Worm (Caenorhabditis elegans) whole organism, L1 larva: ENCODE data around the gene Y110A2AL.10.
"Not testable (repeated sequence)": the region's sequence is repeated elsewhere in the genome, so short reads cannot be mapped to it uniquely, and the experiment has no call there.

ENCODE experiments used
- C04F5.9 ChIP-seq: sonication (generic microtip); optimal IDR thresholded peaks from 2 replicates; lab custom pipeline; 2016; ENCODE audit warnings: missing genetic modification characterization, missing compliant biosample characterization
- C16A3.4 ChIP-seq: fragments of 150-350 bp; optimal IDR thresholded peaks from 2 replicates; lab custom pipeline; 2014; ENCODE audit warnings: missing biosample characterization, missing genetic modification characterization
- F16B12.6 ChIP-seq: fragments of 150-350 bp; optimal IDR thresholded peaks from 2 replicates; lab custom pipeline; 2014; ENCODE audit warnings: missing biosample characterization, missing genetic modification characterization
- aha-1 ChIP-seq: fragments of 150-350 bp; optimal IDR thresholded peaks from 2 replicates; lab custom pipeline; 2014; ENCODE audit warnings: missing biosample characterization, missing genetic modification characterization
- ama-1 ChIP-seq: fragments of 150-350 bp; optimal IDR thresholded peaks from 2 replicates; lab custom pipeline; 2014
- blmp-1 ChIP-seq: fragments of 150-350 bp; optimal IDR thresholded peaks from 2 replicates; lab custom pipeline; 2014; ENCODE audit warnings: missing biosample characterization, missing genetic modification characterization
- ceh-8 ChIP-seq: fragments of 200-800 bp; sonication (Bioruptor generic); optimal IDR thresholded peaks from 2 replicates; lab custom pipeline; 2018; ENCODE audit warnings: mild to moderate bottlenecking, missing genetic modification characterization, moderate library complexity, missing compliant biosample characterization
- ceh-82 ChIP-seq, 3 experiments: fragments of 150-350 bp in 1 of 3; sonication (generic microtip) in 2 of 3; optimal IDR thresholded peaks; 2 replicates each; lab custom pipeline; 2014 to 2017; ENCODE audit warnings: missing biosample characterization in 3 of 3, missing genetic modification characterization in 3 of 3
- ces-1 ChIP-seq: fragments of 150-350 bp; optimal IDR thresholded peaks from 2 replicates; lab custom pipeline; 2014; ENCODE audit warnings: missing biosample characterization, missing genetic modification reagents, missing genetic modification characterization
- dpl-1 ChIP-seq, 3 experiments: fragments of 150-350 bp in 2 of 3; sonication (generic microtip) in 1 of 3; optimal IDR thresholded peaks; 2 replicates each; lab custom pipeline; 2014 to 2017; ENCODE audit warnings: missing biosample characterization in 3 of 3, missing genetic modification characterization in 3 of 3, missing genetic modification reagents in 3 of 3
- dsc-1 ChIP-seq: sonication (generic microtip); optimal IDR thresholded peaks from 2 replicates; lab custom pipeline; 2016; ENCODE audit warnings: mild to moderate bottlenecking, missing genetic modification characterization, missing compliant biosample characterization
- efl-3 ChIP-seq: fragments of 200-800 bp; sonication (Bioruptor generic); optimal IDR thresholded peaks from 2 replicates; lab custom pipeline; 2018; ENCODE audit warnings: mild to moderate bottlenecking, missing genetic modification characterization, missing compliant biosample characterization
- egl-13 ChIP-seq: sonication (generic microtip); optimal IDR thresholded peaks from 2 replicates; lab custom pipeline; 2016; ENCODE audit warnings: missing genotype, missing genetic modification reagents, missing genetic modification characterization, missing compliant biosample characterization
- elt-3 ChIP-seq, 6 experiments: fragments of 150-350 bp in 1 of 6; sonication (generic microtip); optimal IDR thresholded peaks; 2 replicates each; lab custom pipeline; 2017 to 2018; ENCODE audit warnings: missing biosample characterization in 6 of 6, missing genetic modification characterization in 6 of 6, inconsistent platforms in 1 of 6
- ets-5 ChIP-seq: fragments of 200-800 bp; sonication (Bioruptor generic); IDR thresholded peaks from 2 replicates; pipeline ENCODE4 v1.3.6; 2022; ENCODE audit warnings: missing genetic modification characterization, missing compliant biosample characterization
- hlh-17 ChIP-seq: fragments of 200-800 bp; sonication (Bioruptor generic); optimal IDR thresholded peaks from 2 replicates; lab custom pipeline; 2018; ENCODE audit warnings: missing genetic modification characterization, mild to moderate bottlenecking, missing compliant biosample characterization, moderate library complexity, borderline replicate concordance
- hlh-4 ChIP-seq: sonication (generic microtip); optimal IDR thresholded peaks from 2 replicates; lab custom pipeline; 2016; ENCODE audit warnings: mild to moderate bottlenecking, missing genetic modification characterization, missing compliant biosample characterization
- hpl-2 ChIP-seq: fragments of 150-350 bp; optimal IDR thresholded peaks from 2 replicates; lab custom pipeline; 2014; ENCODE audit warnings: missing biosample characterization, missing genetic modification reagents, missing genetic modification characterization
- irx-1 ChIP-seq: sonication (generic microtip); optimal IDR thresholded peaks from 2 replicates; lab custom pipeline; 2016; ENCODE audit warnings: missing genetic modification characterization, missing compliant biosample characterization
- isw-1 ChIP-seq: fragments of 200-800 bp; sonication (Bioruptor generic); IDR thresholded peaks from 2 replicates; pipeline ENCODE4 v1.3.6; 2022; ENCODE audit warnings: missing genetic modification characterization, missing compliant biosample characterization
- jun-1 ChIP-seq: fragments of 150-350 bp; optimal IDR thresholded peaks from 2 replicates; lab custom pipeline; 2014; ENCODE audit warnings: missing biosample characterization, missing genetic modification reagents, missing genetic modification characterization
- lin-13 ChIP-seq: fragments of 150-350 bp; optimal IDR thresholded peaks from 2 replicates; lab custom pipeline; 2014; ENCODE audit warnings: missing biosample characterization, missing genetic modification reagents, missing genetic modification characterization
- lin-15B ChIP-seq: fragments of 150-350 bp; sonication (generic microtip); optimal IDR thresholded peaks from 3 replicates; lab custom pipeline; 2014; ENCODE audit warnings: missing biosample characterization, missing genetic modification characterization
- lin-35 ChIP-seq, 2 experiments: fragments of 150-350 bp; optimal IDR thresholded peaks; 2 replicates each; lab custom pipeline; 2014; ENCODE audit warnings: missing biosample characterization in 2 of 2, missing genetic modification characterization in 2 of 2, missing genetic modification reagents in 2 of 2
- lir-3 ChIP-seq: sonication (generic microtip); optimal IDR thresholded peaks from 2 replicates; lab custom pipeline; 2016; ENCODE audit warnings: mild to moderate bottlenecking, missing genetic modification characterization, moderate library complexity, missing compliant biosample characterization; ENCODE audit not compliant: poor library complexity
- lsy-2 ChIP-seq, 2 experiments: fragments of 150-350 bp; optimal IDR thresholded peaks; 2 replicates each; lab custom pipeline; 2014; ENCODE audit warnings: missing biosample characterization in 2 of 2, missing genetic modification characterization in 2 of 2
- mab-9 ChIP-seq: fragments of 200-800 bp; sonication (Bioruptor generic); IDR thresholded peaks from 2 replicates; pipeline ENCODE4 v1.3.6; 2022; ENCODE audit warnings: missing genetic modification reagents, missing genetic modification characterization, missing compliant biosample characterization
- nhr-12 ChIP-seq: sonication (generic microtip); optimal IDR thresholded peaks from 2 replicates; lab custom pipeline; 2017; ENCODE audit warnings: missing biosample characterization, missing genetic modification characterization
- nhr-19 ChIP-seq: fragments of 200-800 bp; sonication (Bioruptor generic); conservative IDR thresholded peaks from 2 replicates; pipeline ENCODE4 v1.3.6; 2022; ENCODE audit warnings: missing genetic modification characterization, missing compliant biosample characterization
- nhr-237 ChIP-seq: fragments of 150-350 bp; optimal IDR thresholded peaks from 2 replicates; lab custom pipeline; 2014; ENCODE audit warnings: missing biosample characterization, missing genetic modification characterization
- nhr-28 ChIP-seq: fragments of 150-350 bp; optimal IDR thresholded peaks from 2 replicates; lab custom pipeline; 2014; ENCODE audit warnings: missing biosample characterization, missing genetic modification characterization
- nhr-71 ChIP-seq: sonication (generic microtip); optimal IDR thresholded peaks from 2 replicates; lab custom pipeline; 2016; ENCODE audit warnings: mild to moderate bottlenecking, missing genetic modification characterization, moderate library complexity, missing compliant biosample characterization
- nhr-77 ChIP-seq: fragments of 150-350 bp; optimal IDR thresholded peaks from 2 replicates; lab custom pipeline; 2014; ENCODE audit warnings: missing biosample characterization, missing genetic modification characterization
- nhr-84 ChIP-seq: sonication (generic microtip); optimal IDR thresholded peaks from 2 replicates; lab custom pipeline; 2017; ENCODE audit warnings: missing biosample characterization, missing genetic modification characterization
- nhr-85 ChIP-seq: sonication (generic microtip); peaks from one replicate; lab custom pipeline; 2016; ENCODE audit warnings: missing genetic modification characterization, inconsistent platforms, missing compliant biosample characterization
- nhr-90 ChIP-seq: sonication (generic microtip); optimal IDR thresholded peaks from 2 replicates; lab custom pipeline; 2016; ENCODE audit warnings: mild to moderate bottlenecking, missing genetic modification characterization, missing compliant biosample characterization; ENCODE audit not compliant: poor library complexity
- pax-3 ChIP-seq: fragments of 200-800 bp; sonication (Bioruptor generic); optimal IDR thresholded peaks from 2 replicates; lab custom pipeline; 2018; ENCODE audit warnings: mild to moderate bottlenecking, missing genetic modification characterization, moderate library complexity, missing compliant biosample characterization
- pqm-1 ChIP-seq: sonication (generic microtip); optimal IDR thresholded peaks from 3 replicates; lab custom pipeline; 2017; ENCODE audit warnings: missing biosample characterization, missing genetic modification characterization
- rnt-1 ChIP-seq: sonication (generic microtip); optimal IDR thresholded peaks from 2 replicates; lab custom pipeline; 2016; ENCODE audit warnings: mild to moderate bottlenecking, missing genetic modification characterization, moderate library complexity, missing compliant biosample characterization
- sox-4 ChIP-seq: sonication (generic microtip); optimal IDR thresholded peaks from 2 replicates; lab custom pipeline; 2016; ENCODE audit warnings: missing genetic modification characterization, missing compliant biosample characterization
- sptf-1 ChIP-seq: fragments of 150-350 bp; optimal IDR thresholded peaks from 2 replicates; lab custom pipeline; 2014; ENCODE audit warnings: missing biosample characterization, missing genetic modification characterization
- sup-37 ChIP-seq: fragments of 200-800 bp; sonication (Bioruptor generic); optimal IDR thresholded peaks from 2 replicates; lab custom pipeline; 2018; ENCODE audit warnings: mild to moderate bottlenecking, missing genetic modification characterization, missing compliant biosample characterization
- swsn-7 ChIP-seq: sonication (generic microtip); optimal IDR thresholded peaks from 2 replicates; lab custom pipeline; 2016; ENCODE audit warnings: missing genetic modification characterization, missing compliant biosample characterization
- tbx-2 ChIP-seq: sonication (generic microtip); optimal IDR thresholded peaks from 2 replicates; lab custom pipeline; 2016; ENCODE audit warnings: missing genetic modification characterization, missing compliant biosample characterization
- unc-30 ChIP-seq: sonication (generic microtip); optimal IDR thresholded peaks from 2 replicates; lab custom pipeline; 2017; ENCODE audit warnings: missing biosample characterization, missing genetic modification characterization
- ztf-11 ChIP-seq, 2 experiments: sonication (generic microtip); optimal IDR thresholded peaks; 2 replicates each; lab custom pipeline; 2016 to 2017; ENCODE audit warnings: missing genetic modification characterization in 2 of 2, missing biosample characterization in 1 of 2, missing compliant biosample characterization in 1 of 2
- ztf-4 ChIP-seq: fragments of 150-350 bp; optimal IDR thresholded peaks from 2 replicates; lab custom pipeline; 2014; ENCODE audit warnings: missing biosample characterization, missing genetic modification characterization

Y110A2AL.10 gene

DNA sequence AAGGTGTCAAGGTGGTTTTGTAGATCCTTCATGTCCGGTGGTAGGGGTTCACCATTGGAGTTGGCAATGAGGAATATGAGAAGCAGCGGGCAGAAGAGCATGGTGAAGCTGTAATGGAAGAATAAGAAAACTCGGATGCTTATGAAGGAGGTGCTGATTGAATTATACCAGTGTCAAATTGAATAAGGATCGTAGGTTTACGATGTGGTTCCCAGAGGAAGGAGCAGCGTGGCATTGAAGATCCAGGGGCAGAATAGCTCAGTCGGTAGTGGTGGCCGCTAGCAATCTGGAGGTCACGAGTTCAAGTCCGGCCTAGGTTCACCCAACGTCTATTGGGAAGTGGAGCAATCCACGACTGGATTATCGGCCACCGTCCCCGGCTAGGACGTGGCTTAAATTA is 30.2 kb downstream of the Y110A2AL.10 start, which contains the start of gene Y110A2AL.6:
TSS of gene Y110A2AL.6 (minus strand) at position 101 of the 400 bp plus-strand sequence.
- no peak for TF ChIP-seq nhr-71 (tag; lab: Kevin White, UChicago)
- TF ChIP-seq nhr-85 (tag; lab: Kevin White, UChicago): no peak
- no peak for TF ChIP-seq mab-9 (GFP tag; lab: Robert Waterston, UW)
- TF ChIP-seq C16A3.4 (tag; lab: Kevin White, UChicago): no peak
- TF ChIP-seq efl-3: no peak
- TF ChIP-seq lin-13 (GFP tag; lab: Kevin White, UChicago): no peak
- no peak for TF ChIP-seq ztf-11 (tag; optimal IDR thresholded peaks at IDR 0.05; lab: Kevin White, UChicago)
- TF ChIP-seq nhr-12 (tag; lab: Kevin White, UChicago): no peak
- TF ChIP-seq nhr-84 (tag; lab: Kevin White, UChicago): no peak
- no peak for TF ChIP-seq irx-1 (tag; lab: Kevin White, UChicago)
- TF ChIP-seq egl-13 (tag; lab: Kevin White, UChicago): no peak
- TF ChIP-seq ets-5 (GFP tag; lab: Robert Waterston, UW): no peak

- not testable (repeated sequence) for TF ChIP-seq ceh-8 (GFP tag; lab: Kevin White, UChicago); lir-3 (tag; lab: Kevin White, UChicago); ces-1
Measured at ce11 chrII:2839004-2839403, 32.7 kb downstream of the Y110A2AL.10 start, which contains the start of gene Y110A2AL.4. TSS of gene Y110A2AL.4 (plus strand) at chrII:2839304.

DNA sequence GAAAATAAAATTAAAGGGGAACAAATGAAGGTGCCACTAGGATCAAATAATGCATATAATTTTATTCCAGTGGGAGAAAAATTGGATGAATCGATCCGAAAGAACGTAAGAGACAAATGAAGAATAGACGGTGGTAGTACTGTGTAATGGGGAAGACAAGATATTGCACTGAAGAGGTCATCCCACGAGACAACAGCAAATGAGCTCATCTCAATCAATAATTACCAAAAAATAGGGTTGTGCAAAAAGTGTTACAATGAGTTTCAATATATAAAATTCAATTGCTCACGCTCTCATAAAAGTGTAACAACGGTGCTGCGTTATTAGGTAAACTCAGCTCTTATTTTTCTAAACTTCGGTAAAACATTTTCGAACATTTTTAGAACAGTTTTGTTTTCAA is 34.9 kb downstream of the Y110A2AL.10 start, which contains the start of gene K12H6.7:
TSS of gene K12H6.7 (minus strand) at position 101 of the 400 bp plus-strand sequence.
- no peak for TF ChIP-seq rnt-1
- TF ChIP-seq hlh-4 (tag; lab: Kevin White, UChicago): no peak
- TF ChIP-seq nhr-19 (GFP tag; lab: Robert Waterston, UW): no peak
- TF ChIP-seq nhr-90: no peak
- TF ChIP-seq tbx-2 (tag; lab: Kevin White, UChicago): no peak
- TF ChIP-seq pax-3 (tag; lab: Kevin White, UChicago): no peak
- no peak for TF ChIP-seq sox-4
- TF ChIP-seq lin-15B: no peak
- TF ChIP-seq nhr-71 (tag; lab: Kevin White, UChicago): no peak
- TF ChIP-seq dpl-1 (GFP tag; optimal IDR thresholded peaks at IDR 0.05; lab: Kevin White, UChicago): no peak
- TF ChIP-seq swsn-7: no peak
- TF ChIP-seq lsy-2 (tag; optimal IDR thresholded peaks at IDR 0.05; lab: Kevin White, UChicago): no peak
- TF ChIP-seq mab-9 (GFP tag; lab: Robert Waterston, UW): no peak
- TF ChIP-seq sup-37: no peak
- no peak for TF ChIP-seq unc-30
- no peak for TF ChIP-seq nhr-237
- TF ChIP-seq dsc-1: no peak
- TF ChIP-seq, all 84 proteins: peak for 0

ce11 chrII:2834105-2834504 is 37.6 kb downstream of the Y110A2AL.10 start:
- TF ChIP-seq jun-1 (tag; lab: Kevin White, UChicago): no peak
- no peak for TF ChIP-seq pqm-1 (tag; lab: Kevin White, UChicago)
- TF ChIP-seq nhr-237: no peak
- no peak for TF ChIP-seq ztf-11 (tag; optimal IDR thresholded peaks at IDR 0.05; lab: Kevin White, UChicago)
- TF ChIP-seq F16B12.6 (tag; lab: Kevin White, UChicago): no peak
- no peak for TF ChIP-seq tbx-2 (tag; lab: Kevin White, UChicago)
- no peak for TF ChIP-seq C04F5.9 (tag; lab: Kevin White, UChicago)
- no peak for TF ChIP-seq aha-1 (tag; lab: Kevin White, UChicago)
- TF ChIP-seq mab-9 (GFP tag; lab: Robert Waterston, UW): no peak
- TF ChIP-seq elt-3 (tag; optimal IDR thresholded peaks at IDR 0.05; lab: Kevin White, UChicago): peak in 1 of 6 experiments; percentile 53
- no peak for TF ChIP-seq pax-3 (tag; lab: Kevin White, UChicago)
- TF ChIP-seq blmp-1: peak; percentile 0
- TF ChIP-seq dpl-1 (GFP tag; optimal IDR thresholded peaks at IDR 0.05; lab: Kevin White, UChicago): peak in 1 of 3 experiments; percentile 4
- no peak for TF ChIP-seq lin-13 (GFP tag; lab: Kevin White, UChicago)
- TF ChIP-seq nhr-28 (tag; lab: Kevin White, UChicago): no peak
- TF ChIP-seq ztf-4: no peak
- TF ChIP-seq sptf-1 (tag; lab: Kevin White, UChicago): no peak
- no peak for TF ChIP-seq hpl-2 (GFP tag; lab: Kevin White, UChicago)
- TF ChIP-seq hlh-17 (GFP tag; lab: Kevin White, UChicago): no peak
- TF ChIP-seq sup-37: no peak
- TF ChIP-seq ama-1 (lab: Kevin White, UChicago): no peak
- no peak for TF ChIP-seq ceh-82 (tag; optimal IDR thresholded peaks at IDR 0.05; lab: Kevin White, UChicago)
- no peak for TF ChIP-seq lin-15B
- no peak for TF ChIP-seq isw-1 (GFP tag; lab: Robert Waterston, UW)
- no peak for TF ChIP-seq nhr-90
- TF ChIP-seq nhr-77 (tag; lab: Kevin White, UChicago): no peak
- no peak for TF ChIP-seq ets-5 (GFP tag; lab: Robert Waterston, UW)
- TF ChIP-seq lin-35 (GFP tag; optimal IDR thresholded peaks at IDR 0.05; lab: Kevin White, UChicago): peak in 1 of 2 experiments; percentile 44
